Fruit fly (Drosophila melanogaster): ENCODE data around the gene Or35a.
"Not testable (repeated sequence)": the region's sequence is repeated elsewhere in the genome, so short reads cannot be mapped to it uniquely, and the experiment has no call there.

Gene Or35a

dm6 chr2L:15623458-15623857 lies at the start of gene Or35a:
TSS of gene Or35a (minus strand) at chr2L:15623558.
- TF ChIP-seq Sp1 (GFP tag; optimal IDR thresholded peaks at IDR 0.05) (no peak), Jra (GFP tag; optimal IDR thresholded peaks at IDR 0.05) (no peak), Rel (GFP tag; optimal IDR thresholded peaks at IDR 0.05) (no peak), Rel (tag; optimal IDR thresholded peaks at IDR 0.05) (no peak), Myc (optimal IDR thresholded peaks at IDR 0.05) (no peak), usp (GFP tag; optimal IDR thresholded peaks at IDR 0.05) (no peak), Hr78 (GFP tag; optimal IDR thresholded peaks at IDR 0.05) (no peak), jim (GFP tag; optimal IDR thresholded peaks at IDR 0.05) (no peak), N (GFP tag; optimal IDR thresholded peaks at IDR 0.05) (no peak), OdsH (GFP tag; optimal IDR thresholded peaks at IDR 0.05) (no peak), lola (GFP tag; optimal IDR thresholded peaks at IDR 0.05) (no peak), Mio (GFP tag; optimal IDR thresholded peaks at IDR 0.05) (no peak), Abd-B (GFP tag; optimal IDR thresholded peaks at IDR 0.05) (no peak), dsf (GFP tag; optimal IDR thresholded peaks at IDR 0.05; ENCODE audit: borderline replicate concordance) (no peak)

dm6 chr2L:15669874-15670273 lies 46.5 kb upstream of the Or35a start, which contains the start of gene CG18478:
TSS of gene CG18478 (plus strand) at chr2L:15670174.
- not testable (repeated sequence) for TF ChIP-seq dsf (GFP tag; optimal IDR thresholded peaks at IDR 0.05; ENCODE audit: borderline replicate concordance); ey (GFP tag; optimal IDR thresholded peaks at IDR 0.05); GATAd (GFP tag; optimal IDR thresholded peaks at IDR 0.05)

dm6 chr2L:15660741-15661140 lies 37.4 kb upstream of the Or35a start, which contains the start of gene CG18477:
TSS of gene CG18477 (plus strand) at chr2L:15661041.
- not testable (repeated sequence) for TF ChIP-seq Hr78 (GFP tag; optimal IDR thresholded peaks at IDR 0.05); CrebA (GFP tag; optimal IDR thresholded peaks at IDR 0.05; ENCODE audit: borderline replicate concordance); Rel (GFP tag; optimal IDR thresholded peaks at IDR 0.05); Rel (tag; optimal IDR thresholded peaks at IDR 0.05)

dm6 chr2L:15659374-15659773 lies 36.0 kb upstream of the Or35a start, which contains the start of gene CG44141:
TSS of gene CG44141 (minus strand) at chr2L:15659474.
- not testable (repeated sequence) for TF ChIP-seq sv, ey, rgr (GFP tag; optimal IDR thresholded peaks at IDR 0.05)

dm6 chr2L:15643791-15644190 lies 20.4 kb upstream of the Or35a start:
- TF ChIP-seq fru (GFP tag; optimal IDR thresholded peaks at IDR 0.05) (no peak), Hr83 (GFP tag; optimal IDR thresholded peaks at IDR 0.05; ENCODE audit: poor library complexity, severe bottlenecking) (peak; percentile 65), Myc (optimal IDR thresholded peaks at IDR 0.05) (peak; percentile 3)

- TF ChIP-seq sv (GFP tag; optimal IDR thresholded peaks at IDR 0.05) (no peak), Sp1 (GFP tag; optimal IDR thresholded peaks at IDR 0.05) (no peak), dl (GFP tag; optimal IDR thresholded peaks at IDR 0.05; ENCODE audit: insufficient read depth in 1 of 2, partially characterized antibody in 2 of 2) (no peak), Hr78 (GFP tag; optimal IDR thresholded peaks at IDR 0.05) (no peak), dsf (GFP tag; optimal IDR thresholded peaks at IDR 0.05; ENCODE audit: borderline replicate concordance) (no peak), CG32264 (GFP tag; optimal IDR thresholded peaks at IDR 0.05) (no peak), Hnf4 (GFP tag; optimal IDR thresholded peaks at IDR 0.05) (no peak), dmrt93B (GFP tag; optimal IDR thresholded peaks at IDR 0.05) (no peak)
Measured at dm6 chr2L:15641668-15642067, 18.3 kb upstream of the Or35a start.

- TF ChIP-seq dsf (GFP tag; optimal IDR thresholded peaks at IDR 0.05; ENCODE audit: borderline replicate concordance) (no peak), Jra (GFP tag; optimal IDR thresholded peaks at IDR 0.05) (peak; percentile 64), br (GFP tag; optimal IDR thresholded peaks at IDR 0.05) (peak; percentile 66), rgr (GFP tag; optimal IDR thresholded peaks at IDR 0.05) (peak; percentile 76), Dif (GFP tag; optimal IDR thresholded peaks at IDR 0.05; ENCODE audit: partially characterized antibody) (no peak), Sp1 (GFP tag; optimal IDR thresholded peaks at IDR 0.05) (peak; percentile 48), Hnf4 (GFP tag; optimal IDR thresholded peaks at IDR 0.05) (peak; percentile 57), woc (GFP tag; optimal IDR thresholded peaks at IDR 0.05) (peak; percentile 48), jim (GFP tag; optimal IDR thresholded peaks at IDR 0.05) (no peak), pan (optimal IDR thresholded peaks at IDR 0.05) (no peak), GATAd (GFP tag; optimal IDR thresholded peaks at IDR 0.05) (no peak), CG9705 (GFP tag; optimal IDR thresholded peaks at IDR 0.05) (no peak), h (GFP tag; optimal IDR thresholded peaks at IDR 0.05) (peak; percentile 79), Abd-B (GFP tag; optimal IDR thresholded peaks at IDR 0.05) (no peak), Mio (GFP tag; optimal IDR thresholded peaks at IDR 0.05) (no peak), brk (GFP tag; optimal IDR thresholded peaks at IDR 0.05) (peak; percentile 58), HLH106 (tag; optimal IDR thresholded peaks at IDR 0.05) (peak; percentile 54), ey (GFP tag; optimal IDR thresholded peaks at IDR 0.05) (peak; percentile 68), dmrt93B (GFP tag; optimal IDR thresholded peaks at IDR 0.05) (peak; percentile 6), CG32264 (GFP tag; optimal IDR thresholded peaks at IDR 0.05) (no peak), Myc (optimal IDR thresholded peaks at IDR 0.05) (no peak), lola (GFP tag; optimal IDR thresholded peaks at IDR 0.05) (no peak), Hr83 (GFP tag; optimal IDR thresholded peaks at IDR 0.05; ENCODE audit: poor library complexity, severe bottlenecking) (peak; percentile 35), Hr78 (GFP tag; optimal IDR thresholded peaks at IDR 0.05) (no peak), foxo (GFP tag; optimal IDR thresholded peaks at IDR 0.05) (peak in 1 of 2 experiments; percentile 82), fru (GFP tag; optimal IDR thresholded peaks at IDR 0.05) (peak; percentile 74)
Measured at dm6 chr2L:15629596-15630168, 6.3 kb upstream of the Or35a start, which contains the start of gene CG18480. TSS of gene CG18480 (plus strand) at chr2L:15630002.
